Fruit fly (Drosophila melanogaster): ENCODE measurements around the gene CG31915.
A peak's percentile ranks its signal among the peaks of the same experiment; 100 is the strongest.

Gene CG31915

DNA sequence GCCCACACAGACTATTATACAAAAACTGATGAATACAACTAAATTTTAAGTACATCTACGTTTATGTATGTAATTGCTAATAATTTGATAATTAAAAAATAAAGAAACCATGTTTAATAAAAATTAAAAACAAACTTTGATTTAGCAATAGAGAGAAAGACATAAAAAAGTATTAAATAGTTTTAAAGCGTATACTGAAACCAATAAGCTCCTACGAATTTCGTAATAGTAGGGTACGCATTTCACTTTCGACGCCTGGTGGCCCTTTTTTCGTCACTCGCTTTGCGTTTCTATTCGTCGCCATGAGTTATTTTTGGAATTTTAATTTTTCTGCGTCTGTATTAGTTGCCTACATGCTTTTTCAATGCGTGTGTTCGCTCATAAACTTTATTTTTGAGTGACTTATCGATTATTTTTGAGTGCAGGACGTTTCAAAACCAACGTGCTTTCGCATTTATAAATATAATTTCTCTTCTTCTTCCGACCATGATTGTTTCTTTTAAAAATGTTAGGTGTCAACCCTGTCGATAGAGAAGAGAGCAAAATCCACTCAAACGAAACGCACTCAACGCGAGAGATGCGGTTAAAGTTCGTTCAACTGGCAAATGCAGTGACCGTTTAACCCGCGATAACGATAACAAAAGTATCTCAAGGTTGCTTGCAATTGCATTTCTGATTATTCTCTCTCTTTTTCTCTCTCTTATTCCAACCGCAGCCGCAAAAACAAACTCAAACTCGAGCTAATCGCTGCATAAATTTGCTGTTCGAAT is 18.8 kb downstream of the CG31915 start, which contains the start of gene Oscillin (continued):
- TF ChIP-seq CG14965 (GFP tag; optimal IDR thresholded peaks at IDR 0.05; ENCODE audit: borderline replicate concordance) = no peak
- TF ChIP-seq HLH54F (GFP tag; optimal IDR thresholded peaks at IDR 0.05) = no peak
- peak; percentile 72 for TF ChIP-seq CG9932 (GFP tag; IDR thresholded peaks at IDR 0.05)
- TF ChIP-seq CG3847 (GFP tag; IDR thresholded peaks at IDR 0.05) = peak; percentile 43; the same call in 1 of the 2 replicates
- TF ChIP-seq bab2 (GFP tag; optimal IDR thresholded peaks at IDR 0.05) = peak; percentile 59
- TF ChIP-seq CG1647 (GFP tag; optimal IDR thresholded peaks at IDR 0.05) = peak; percentile 43
- peak; percentile 87 for TF ChIP-seq ara (GFP tag; IDR thresholded peaks at IDR 0.05)
- no peak for TF ChIP-seq CG1832 (GFP tag; optimal IDR thresholded peaks at IDR 0.05)
- TF ChIP-seq eve (GFP tag; optimal IDR thresholded peaks at IDR 0.05) = no peak
- peak; percentile 14 for TF ChIP-seq gro (GFP tag; optimal IDR thresholded peaks at IDR 0.05)
- peak; percentile 49 for TF ChIP-seq Six4 (GFP tag; optimal IDR thresholded peaks at IDR 0.05)
- TF ChIP-seq tio (GFP tag; optimal IDR thresholded peaks at IDR 0.05) = no peak
- TF ChIP-seq usp (GFP tag; optimal IDR thresholded peaks at IDR 0.05) = no peak
- peak; percentile 55; the same call in 1 of the 2 replicates for TF ChIP-seq CG6272 (GFP tag; IDR thresholded peaks at IDR 0.05)
- TF ChIP-seq repo (GFP tag; optimal IDR thresholded peaks at IDR 0.05) = no peak
- peak; percentile 63; the same call in 1 of the 3 replicates for TF ChIP-seq so (GFP tag; IDR thresholded peaks at IDR 0.05)
- peak; percentile 61 for TF ChIP-seq CG11723 (GFP tag; optimal IDR thresholded peaks at IDR 0.05)
- peak; percentile 91 for TF ChIP-seq Awh (GFP tag; IDR thresholded peaks at IDR 0.05)
- TF ChIP-seq chn (GFP tag; optimal IDR thresholded peaks at IDR 0.05) = peak; percentile 18
- TF ChIP-seq nom (GFP tag; optimal IDR thresholded peaks at IDR 0.05) = peak; percentile 47
- TF ChIP-seq Sox100B (GFP tag; optimal IDR thresholded peaks at IDR 0.05) = peak; percentile 88
- no peak for TF ChIP-seq CG2889 (GFP tag; IDR thresholded peaks at IDR 0.05)
- peak; percentile 88 for TF ChIP-seq CG7839 (tag; optimal IDR thresholded peaks at IDR 0.05)
- TF ChIP-seq rib (GFP tag; IDR thresholded peaks at IDR 0.05) = peak; percentile 45; the same call in 1 of the 2 replicates
- TF ChIP-seq CG12659 (GFP tag; optimal IDR thresholded peaks at IDR 0.05) = peak; percentile 75
- TF ChIP-seq CG1233 (GFP tag; optimal IDR thresholded peaks at IDR 0.05) = peak; percentile 80
- peak; percentile 40 for TF ChIP-seq CG9437 (GFP tag; optimal IDR thresholded peaks at IDR 0.05)
- TF ChIP-seq Max (GFP tag; optimal IDR thresholded peaks at IDR 0.05) = peak; percentile 47
- peak; percentile 78 for TF ChIP-seq CG13296 (GFP tag; optimal IDR thresholded peaks at IDR 0.05)
- TF ChIP-seq CG17568 (GFP tag; optimal IDR thresholded peaks at IDR 0.05) = no peak
- peak; percentile 73 for TF ChIP-seq CG31224 (GFP tag; IDR thresholded peaks at IDR 0.05)
- TF ChIP-seq peb (GFP tag; IDR thresholded peaks at IDR 0.05) = peak; percentile 60; the same call in 1 of the 2 replicates
- TF ChIP-seq gfzf (GFP tag; optimal IDR thresholded peaks at IDR 0.05) = no peak
- peak; percentile 74 for TF ChIP-seq CG13775 (GFP tag; optimal IDR thresholded peaks at IDR 0.05)
- no peak for TF ChIP-seq fd64A (GFP tag; optimal IDR thresholded peaks at IDR 0.05)
- peak; percentile 86 for TF ChIP-seq Asciz (GFP tag; optimal IDR thresholded peaks at IDR 0.05)
- TF ChIP-seq CG7372 (GFP tag; IDR thresholded peaks at IDR 0.05) = peak; percentile 77
- TF ChIP-seq Nf-YB (GFP tag; optimal IDR thresholded peaks at IDR 0.05) = peak; percentile 76
- TF ChIP-seq sens-2 (GFP tag; IDR thresholded peaks at IDR 0.05) = no peak
- peak; percentile 100 for TF ChIP-seq Blimp-1 (GFP tag; optimal IDR thresholded peaks at IDR 0.05)
- TF ChIP-seq bsh (GFP tag; optimal IDR thresholded peaks at IDR 0.05) = peak in 1 of 2 experiments; percentile 93
- TF ChIP-seq Dip2 (GFP tag; IDR thresholded peaks at IDR 0.05) = no peak
- peak; percentile 36; the same call in 1 of the 2 replicates for TF ChIP-seq cas (GFP tag; IDR thresholded peaks at IDR 0.05)
- TF ChIP-seq CG9797 (GFP tag; optimal IDR thresholded peaks at IDR 0.05) = no peak
- TF ChIP-seq CG34224 (GFP tag; IDR thresholded peaks at IDR 0.05; ENCODE audit: partially characterized antibody) = peak; percentile 45; the same call in 2 of the 3 replicates
- no peak for TF ChIP-seq pzg (GFP tag; optimal IDR thresholded peaks at IDR 0.05)
- TF ChIP-seq CG8290 (GFP tag; optimal IDR thresholded peaks at IDR 0.05) = peak; percentile 41
- TF ChIP-seq CG8290 (tag; optimal IDR thresholded peaks at IDR 0.05) = peak in 1 of 2 experiments; percentile 5
- peak; percentile 52 for TF ChIP-seq org-1 (GFP tag; optimal IDR thresholded peaks at IDR 0.05)
